Comparison of ENCODE assay signal across 2 worm cellular contexts in the genomic region with DNA sequence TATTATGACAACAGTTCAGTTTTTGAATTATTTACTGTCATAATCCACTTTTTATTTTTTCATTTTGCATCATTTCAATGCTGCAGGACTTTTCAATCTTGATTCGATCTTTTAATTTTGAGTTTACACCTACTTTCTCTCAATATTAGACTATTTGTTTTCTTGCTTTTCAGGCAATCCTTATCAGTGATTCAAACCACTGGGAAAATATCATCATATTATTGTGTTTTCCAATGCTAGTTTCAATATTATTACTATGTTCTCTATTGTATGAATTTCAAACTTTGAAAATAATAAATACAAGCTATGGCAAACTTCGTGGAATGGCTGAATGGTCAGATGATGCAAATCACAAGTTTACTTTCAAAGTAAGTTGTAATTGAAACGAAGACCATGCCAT.
TF ChIP-seq lines count a peak whose summit lies in the region.

A gene (plus strand): TSS at position 184 of the 400 bp plus-strand sequence.

TF ChIP-seq in whole organism, L3 larva, 47 proteins besides CTCF, POLR2A, EP300 and RAD21:
- TF ChIP-seq pha-4 (tag; optimal IDR thresholded peaks at IDR 0.05; lab: Kevin White, UChicago) (peak; percentile 4), nhr-76 (tag; optimal IDR thresholded peaks at IDR 0.05; lab: Kevin White, UChicago) (no peak), ceh-9 (tag; optimal IDR thresholded peaks at IDR 0.05; lab: Kevin White, UChicago) (no peak), skn-1 (tag; optimal IDR thresholded peaks at IDR 0.05; lab: Kevin White, UChicago) (peak; percentile 53)
TF ChIP-seq in whole organism, L3 larva: peak in this region for 2.

TF ChIP-seq in whole organism, L4 larva, 104 proteins besides CTCF, POLR2A, EP300 and RAD21:
- TF ChIP-seq ceh-62 (tag; optimal IDR thresholded peaks at IDR 0.05; lab: Kevin White, UChicago), result no peak
- TF ChIP-seq lin-38 (GFP tag; IDR thresholded peaks at IDR 0.05; lab: Robert Waterston, UW), result no peak
- peak; percentile 19 for TF ChIP-seq dve-1 (tag; optimal IDR thresholded peaks at IDR 0.05; lab: Kevin White, UChicago; ENCODE audit: insufficient read depth)
- no peak for TF ChIP-seq fkh-10 (GFP tag; optimal IDR thresholded peaks at IDR 0.05; lab: Kevin White, UChicago)
- no peak for TF ChIP-seq nhr-42 (GFP tag; IDR thresholded peaks at IDR 0.05; lab: Robert Waterston, UW)
- no peak for TF ChIP-seq tra-1 (GFP tag; IDR thresholded peaks at IDR 0.05; lab: Robert Waterston, UW)
- no peak for TF ChIP-seq nhr-10 (tag; optimal IDR thresholded peaks at IDR 0.05; lab: Kevin White, UChicago)
- peak; percentile 14 for TF ChIP-seq pqm-1 (tag; optimal IDR thresholded peaks at IDR 0.05; lab: Kevin White, UChicago)
- TF ChIP-seq vab-7 (GFP tag; IDR thresholded peaks at IDR 0.05; lab: Robert Waterston, UW), result no peak
- TF ChIP-seq daf-16 (GFP tag; optimal IDR thresholded peaks at IDR 0.05; lab: Kevin White, UChicago), result no peak
- TF ChIP-seq daf-16 (tag; optimal IDR thresholded peaks at IDR 0.05; lab: Kevin White, UChicago), result peak; percentile 97
- TF ChIP-seq R02D3.7 (tag; optimal IDR thresholded peaks at IDR 0.05; lab: Kevin White, UChicago), result no peak
- TF ChIP-seq ceh-44 (GFP tag; IDR thresholded peaks at IDR 0.05; lab: Robert Waterston, UW), result no peak
- TF ChIP-seq snpc-1.2 (GFP tag; IDR thresholded peaks at IDR 0.05; lab: Robert Waterston, UW), result no peak
- peak; percentile 87 for TF ChIP-seq aha-1 (tag; lab: Kevin White, UChicago)
- TF ChIP-seq F44E2.7 (GFP tag; IDR thresholded peaks at IDR 0.05; lab: Robert Waterston, UW), result no peak
